Fruit fly (Drosophila melanogaster) whole organism, embryonic: ENCODE data around the gene dpr15.

ENCODE experiments used
- Blimp-1 ChIP-seq: fragments of 200-800 bp; sonication (Bioruptor generic); optimal IDR thresholded peaks from 3 replicates; lab custom pipeline; 2018; ENCODE audit warnings: missing biosample characterization, missing genetic modification characterization, mild to moderate bottlenecking, moderate library complexity, missing genetic modification reagents
- C15 ChIP-seq: fragments of 200-800 bp; sonication (Bioruptor generic); IDR thresholded peaks from 3 replicates; pipeline ENCODE4 v1.3.6; 2022; ENCODE audit warnings: missing biosample characterization, missing genetic modification characterization
- CG10654 ChIP-seq: fragments of 200-800 bp; sonication (Bioruptor generic); optimal IDR thresholded peaks from 2 replicates; lab custom pipeline; 2016; ENCODE audit warnings: missing biosample characterization, missing genetic modification characterization
- CG11560 ChIP-seq: fragments of 200-800 bp; sonication (Bioruptor generic); IDR thresholded peaks from 3 replicates; pipeline ENCODE4 v1.3.6; 2022; ENCODE audit warnings: missing biosample characterization, missing genetic modification characterization
- CG12236 ChIP-seq: fragments of 200-800 bp; sonication (Bioruptor generic); optimal IDR thresholded peaks from 2 replicates; lab custom pipeline; 2016; ENCODE audit warnings: missing biosample characterization, missing genetic modification characterization
- CG12659 ChIP-seq: fragments of 200-800 bp; sonication (Bioruptor generic); optimal IDR thresholded peaks from 3 replicates; lab custom pipeline; 2017; ENCODE audit warnings: mild to moderate bottlenecking, missing biosample characterization, missing genetic modification reagents, missing genetic modification characterization
- CG14965 ChIP-seq: fragments of 200-800 bp; sonication (Bioruptor generic); optimal IDR thresholded peaks from 2 replicates; lab custom pipeline; 2016; ENCODE audit warnings: missing biosample characterization, missing genetic modification characterization, borderline replicate concordance
- CG15479 ChIP-seq: fragments of 200-800 bp; sonication (Bioruptor generic); optimal IDR thresholded peaks from 3 replicates; lab custom pipeline; 2019; ENCODE audit warnings: missing biosample characterization, mild to moderate bottlenecking, missing genetic modification characterization, moderate library complexity
- CG17359 ChIP-seq: fragments of 200-800 bp; sonication (Bioruptor generic); optimal IDR thresholded peaks from 3 replicates; lab custom pipeline; 2018; ENCODE audit warnings: missing biosample characterization, mild to moderate bottlenecking, missing genetic modification characterization, moderate library complexity
- CG17912 ChIP-seq: fragments of 200-800 bp; sonication (Bioruptor generic); optimal IDR thresholded peaks from 2 replicates; lab custom pipeline; 2018; ENCODE audit warnings: missing biosample characterization, mild to moderate bottlenecking, missing genetic modification characterization
- CG18011 ChIP-seq: fragments of 200-800 bp; sonication (Bioruptor generic); optimal IDR thresholded peaks from 2 replicates; lab custom pipeline; 2017; ENCODE audit warnings: missing biosample characterization, missing genetic modification characterization, mild to moderate bottlenecking, moderate library complexity, missing genotype
- CG18619 ChIP-seq: fragments of 200-800 bp; sonication (Bioruptor generic); optimal IDR thresholded peaks from 3 replicates; lab custom pipeline; 2017; ENCODE audit warnings: missing biosample characterization, mild to moderate bottlenecking, missing genetic modification characterization
- CG2129 ChIP-seq: fragments of 200-800 bp; sonication (Bioruptor generic); IDR thresholded peaks from 2 replicates; pipeline ENCODE4 v1.3.6; 2022; ENCODE audit warnings: missing biosample characterization, missing genetic modification characterization; ENCODE audit not compliant: partially characterized antibody
- CG31224 ChIP-seq: fragments of 200-800 bp; sonication (Bioruptor generic); IDR thresholded peaks from 2 replicates; pipeline ENCODE4 v1.3.6; 2022; ENCODE audit warnings: missing biosample characterization, missing genetic modification characterization
- CG31365 ChIP-seq: fragments of 200-800 bp; sonication (Bioruptor generic); optimal IDR thresholded peaks from 2 replicates; lab custom pipeline; 2018; ENCODE audit warnings: missing biosample characterization, mild to moderate bottlenecking, missing genetic modification characterization
- CG3847 ChIP-seq: fragments of 200-800 bp; sonication (Bioruptor generic); IDR thresholded peaks from 2 replicates; pipeline ENCODE4 v1.3.6; 2022; ENCODE audit warnings: missing biosample characterization, missing genetic modification characterization
- CG42726 ChIP-seq: fragments of 200-800 bp; sonication (Bioruptor generic); IDR thresholded peaks from 2 replicates; pipeline ENCODE4 v1.3.6; 2022; ENCODE audit warnings: missing biosample characterization, missing genetic modification characterization; ENCODE audit not compliant: partially characterized antibody
- CG6791 ChIP-seq: fragments of 200-800 bp; sonication (Bioruptor generic); IDR thresholded peaks from 3 replicates; pipeline ENCODE4 v1.3.6; 2022; ENCODE audit warnings: missing biosample characterization, missing genetic modification characterization; ENCODE audit not compliant: partially characterized antibody
- CG9215 ChIP-seq: fragments of 200-800 bp; sonication (Bioruptor generic); IDR thresholded peaks from 2 replicates; pipeline ENCODE4 v1.3.6; 2022; ENCODE audit warnings: missing biosample characterization, missing genetic modification characterization
- Chrac-16 ChIP-seq: fragments of 200-800 bp; sonication (Bioruptor generic); optimal IDR thresholded peaks from 3 replicates; lab custom pipeline; 2016; ENCODE audit warnings: missing biosample characterization, missing genetic modification characterization
- Dip3 ChIP-seq: fragments of 200-800 bp; sonication (Bioruptor generic); optimal IDR thresholded peaks from 3 replicates; lab custom pipeline; 2016; ENCODE audit warnings: missing biosample characterization, missing genetic modification characterization
- H2.0 ChIP-seq: fragments of 200-800 bp; sonication (Bioruptor generic); IDR thresholded peaks from 2 replicates; pipeline ENCODE4 v1.3.6; 2022; ENCODE audit warnings: missing biosample characterization, missing genetic modification characterization
- NC2β ChIP-seq: fragments of 200-800 bp; sonication (Bioruptor generic); optimal IDR thresholded peaks from 2 replicates; lab custom pipeline; 2016; ENCODE audit warnings: missing biosample characterization, missing genetic modification characterization
- NfI ChIP-seq: fragments of 200-800 bp; sonication (Bioruptor generic); optimal IDR thresholded peaks from 3 replicates; lab custom pipeline; 2018; ENCODE audit warnings: missing biosample characterization, mild to moderate bottlenecking, missing genetic modification characterization, moderate library complexity
- Sry-δ ChIP-seq: fragments of 200-800 bp; sonication (Bioruptor generic); optimal IDR thresholded peaks from 2 replicates; lab custom pipeline; 2016; ENCODE audit warnings: missing biosample characterization, missing genetic modification characterization
- Ssrp ChIP-seq: fragments of 200-800 bp; sonication (Bioruptor generic); optimal IDR thresholded peaks from 2 replicates; lab custom pipeline; 2018; ENCODE audit warnings: missing biosample characterization, mild to moderate bottlenecking, missing genetic modification characterization, moderate library complexity
- btn ChIP-seq: fragments of 200-800 bp; sonication (Bioruptor generic); optimal IDR thresholded peaks from 2 replicates; lab custom pipeline; 2016; ENCODE audit warnings: missing biosample characterization, missing genetic modification characterization
- cad ChIP-seq: fragments of >200 bp; optimal IDR thresholded peaks from 2 replicates; lab custom pipeline; 2017; ENCODE audit warnings: missing biosample characterization, missing genetic modification characterization
- dan ChIP-seq: fragments of 200-800 bp; sonication (Bioruptor generic); IDR thresholded peaks from 2 replicates; pipeline ENCODE4 v1.3.6; 2022; ENCODE audit warnings: missing biosample characterization, missing genetic modification characterization
- disco-r ChIP-seq: fragments of 200-800 bp; sonication (Bioruptor generic); optimal IDR thresholded peaks from 2 replicates; lab custom pipeline; 2016; ENCODE audit warnings: missing biosample characterization, missing genetic modification characterization
- dmrt11E ChIP-seq: fragments of 200-800 bp; sonication (Bioruptor generic); optimal IDR thresholded peaks from 3 replicates; lab custom pipeline; 2018; ENCODE audit warnings: missing biosample characterization, mild to moderate bottlenecking, missing genetic modification characterization, moderate library complexity
- dmrt99B ChIP-seq: fragments of 200-800 bp; sonication (Bioruptor generic); optimal IDR thresholded peaks from 2 replicates; lab custom pipeline; 2018; ENCODE audit warnings: missing biosample characterization, mild to moderate bottlenecking, missing genetic modification characterization, moderate library complexity
- ewg ChIP-seq: fragments of 200-800 bp; sonication (Bioruptor generic); optimal IDR thresholded peaks from 3 replicates; lab custom pipeline; 2017; ENCODE audit warnings: mild to moderate bottlenecking, missing biosample characterization, missing genetic modification reagents, missing genetic modification characterization
- fd96Cb ChIP-seq: fragments of 200-800 bp; sonication (Bioruptor generic); optimal IDR thresholded peaks from 2 replicates; lab custom pipeline; 2018; ENCODE audit warnings: missing biosample characterization, mild to moderate bottlenecking, missing genetic modification characterization, moderate library complexity
- gce ChIP-seq: fragments of 200-800 bp; sonication (Bioruptor generic); IDR thresholded peaks from 3 replicates; pipeline ENCODE4 v1.3.6; 2022; ENCODE audit warnings: missing biosample characterization, missing genetic modification characterization
- gsb ChIP-seq: fragments of 200-800 bp; sonication (Bioruptor generic); IDR thresholded peaks from 2 replicates; pipeline ENCODE4 v1.3.6; 2022; ENCODE audit warnings: missing biosample characterization, missing genetic modification characterization
- her ChIP-seq: fragments of 200-800 bp; sonication (Bioruptor generic); optimal IDR thresholded peaks from 2 replicates; lab custom pipeline; 2016; ENCODE audit warnings: missing biosample characterization, missing genetic modification characterization
- jumu ChIP-seq: fragments of 200-800 bp; sonication (Bioruptor generic); optimal IDR thresholded peaks from 3 replicates; lab custom pipeline; 2016; ENCODE audit warnings: missing biosample characterization, missing genetic modification characterization
- kah ChIP-seq: fragments of 200-800 bp; sonication (Bioruptor generic); optimal IDR thresholded peaks from 2 replicates; lab custom pipeline; 2018; ENCODE audit warnings: missing biosample characterization, mild to moderate bottlenecking, missing genetic modification characterization
- lov ChIP-seq, 2 experiments: fragments of 200-800 bp in 1 of 2; fragments of >200 bp in 1 of 2; sonication (Bioruptor generic) in 1 of 2; IDR thresholded peaks in 1 of 2; optimal IDR thresholded peaks in 1 of 2; 2 replicates in 1 of 2; 3 replicates in 1 of 2; pipeline versions ENCODE4 v1.3.6 to Lab custom; 2017 to 2022; ENCODE audit warnings: missing biosample characterization in 1 of 2, missing genetic modification characterization in 1 of 2
- org-1 ChIP-seq: fragments of 200-800 bp; sonication (Bioruptor generic); optimal IDR thresholded peaks from 2 replicates; lab custom pipeline; 2017; ENCODE audit warnings: missing biosample characterization, missing genetic modification characterization
- ranshi ChIP-seq: fragments of 200-800 bp; sonication (Bioruptor generic); IDR thresholded peaks from 2 replicates; pipeline ENCODE4 v1.3.6; 2022; ENCODE audit warnings: missing biosample characterization, missing genetic modification characterization
- rib ChIP-seq: fragments of 200-800 bp; sonication (Bioruptor generic); IDR thresholded peaks from 2 replicates; pipeline ENCODE4 v1.3.6; 2022; ENCODE audit warnings: missing biosample characterization, missing genetic modification characterization
- sens-2 ChIP-seq: fragments of 200-800 bp; sonication (Bioruptor generic); IDR thresholded peaks from 2 replicates; pipeline ENCODE4 v1.3.6; 2022; ENCODE audit warnings: missing biosample characterization, missing genetic modification characterization
- shn ChIP-seq: fragments of 200-800 bp; sonication (Bioruptor generic); optimal IDR thresholded peaks from 3 replicates; lab custom pipeline; 2016; ENCODE audit warnings: missing biosample characterization, missing genetic modification characterization
- tll ChIP-seq, 2 experiments: fragments of 200-800 bp in 1 of 2; fragments of >200 bp in 1 of 2; sonication (Bioruptor generic) in 1 of 2; optimal IDR thresholded peaks; 2 replicates each; lab custom pipeline; 2017 to 2019; ENCODE audit warnings: missing biosample characterization in 2 of 2, missing genetic modification characterization in 2 of 2, mild to moderate bottlenecking in 1 of 2, moderate library complexity in 1 of 2
- toy ChIP-seq: fragments of 200-800 bp; sonication (Bioruptor generic); IDR thresholded peaks from 2 replicates; pipeline ENCODE4 v1.3.6; 2022; ENCODE audit warnings: missing biosample characterization, missing genetic modification characterization
- trem ChIP-seq: fragments of 200-800 bp; optimal IDR thresholded peaks from 3 replicates; lab custom pipeline; 2019; ENCODE audit warnings: missing biosample characterization, mild to moderate bottlenecking, missing genetic modification characterization, moderate library complexity
- zf30C ChIP-seq: fragments of 200-800 bp; sonication (Bioruptor generic); optimal IDR thresholded peaks from 3 replicates; lab custom pipeline; 2018; ENCODE audit warnings: missing biosample characterization, mild to moderate bottlenecking, missing genetic modification characterization

Gene dpr15

DNA sequence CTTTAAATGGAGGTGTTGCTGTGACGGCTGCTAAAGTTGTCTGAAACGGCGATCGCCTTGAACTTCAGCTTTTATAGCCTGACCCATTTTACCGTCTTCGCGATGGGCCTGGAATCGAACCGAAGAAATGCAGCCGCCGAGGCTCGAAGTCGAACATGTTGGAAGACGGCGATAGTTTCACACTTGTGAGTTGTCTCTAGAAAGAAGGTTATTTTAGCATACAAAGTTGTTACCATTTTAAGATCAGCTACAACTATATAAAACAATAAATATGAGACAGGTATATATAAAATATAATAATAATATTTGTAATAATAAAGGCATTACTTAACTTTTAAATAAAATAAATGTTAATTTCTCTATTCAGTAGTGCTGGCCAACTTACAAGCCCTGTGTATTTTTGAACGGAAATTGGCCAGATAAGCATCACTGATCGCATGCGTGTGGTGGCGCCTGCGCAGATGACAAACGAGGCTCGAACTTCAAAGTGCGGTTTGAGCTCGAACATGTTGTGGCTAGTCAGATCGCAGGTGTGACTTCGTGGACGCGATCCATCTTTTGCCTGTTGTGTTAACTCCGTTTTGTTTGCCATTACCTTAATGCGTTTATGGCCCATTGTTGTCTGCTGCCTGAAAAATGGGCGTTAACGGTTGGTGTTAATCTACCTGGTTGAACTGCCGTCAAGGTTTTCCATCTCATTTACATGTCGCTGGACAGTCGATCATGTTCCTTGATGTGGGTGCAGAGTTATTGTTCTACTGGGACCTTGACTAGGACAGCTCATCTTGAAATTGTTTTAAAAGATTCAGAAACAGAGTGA lies 30.0 kb downstream of the dpr15 start, which contains the start of gene CG4702 (continued):
- TF ChIP-seq fd96Cb (tag; lab: Kevin White, UChicago) (no peak), her (no peak), Chrac-16 (no peak), zf30C (GFP tag; lab: Kevin White, UChicago) (no peak), cad (peak; percentile 97), dmrt11E (tag; lab: Kevin White, UChicago) (no peak), ranshi (GFP tag; lab: Robert Waterston, UW) (no peak), NC2β (no peak), disco-r (GFP tag; lab: Kevin White, UChicago) (no peak), CG2129 (GFP tag; lab: Robert Waterston, UW) (no peak), CG14965 (GFP tag; lab: Kevin White, UChicago) (no peak), trem (no peak), Dip3 (GFP tag; lab: Kevin White, UChicago) (no peak), lov (optimal IDR thresholded peaks at IDR 0.05; lab: Kevin White, UChicago) (no peak), lov (GFP tag; IDR thresholded peaks at IDR 0.05; lab: Robert Waterston, UW) (no peak), CG10654 (GFP tag; lab: Kevin White, UChicago) (no peak), gsb (GFP tag; lab: Robert Waterston, UW) (no peak), CG17912 (GFP tag; lab: Kevin White, UChicago) (no peak), Sry-δ (GFP tag; lab: Kevin White, UChicago) (no peak), dmrt99B (tag; lab: Kevin White, UChicago) (no peak), Blimp-1 (GFP tag; lab: Kevin White, UChicago) (peak; percentile 7), CG31224 (no peak), CG11560 (tag; lab: Robert Waterston, UW) (no peak), rib (GFP tag; lab: Robert Waterston, UW) (no peak), CG17359 (no peak), C15 (GFP tag; lab: Robert Waterston, UW) (no peak), toy (GFP tag; lab: Robert Waterston, UW) (no peak), CG3847 (no peak), Ssrp (tag; lab: Kevin White, UChicago) (no peak), CG18619 (GFP tag; lab: Kevin White, UChicago) (no peak), tll (GFP tag; optimal IDR thresholded peaks at IDR 0.05; lab: Kevin White, UChicago) (peak in 1 of 2 experiments; percentile 100), H2.0 (no peak), NfI (GFP tag; lab: Kevin White, UChicago) (no peak), CG12659 (no peak), CG42726 (GFP tag; lab: Robert Waterston, UW) (no peak), CG15479 (GFP tag; lab: Kevin White, UChicago) (no peak), dan (GFP tag; lab: Robert Waterston, UW) (no peak), CG18011 (no peak), sens-2 (GFP tag; lab: Robert Waterston, UW) (no peak), shn (GFP tag; lab: Kevin White, UChicago) (no peak), ewg (GFP tag; lab: Kevin White, UChicago) (no peak), btn (GFP tag; lab: Kevin White, UChicago) (no peak), gce (no peak), CG31365 (tag; lab: Kevin White, UChicago) (no peak), CG6791 (GFP tag; lab: Robert Waterston, UW) (0 out of 3 replicates have a peak, but pooled peaks have one; percentile 10), CG9215 (GFP tag; lab: Robert Waterston, UW) (no peak), kah (GFP tag; lab: Kevin White, UChicago) (no peak), jumu (GFP tag; lab: Kevin White, UChicago) (no peak), org-1 (GFP tag; lab: Kevin White, UChicago) (no peak), CG12236 (GFP tag; lab: Kevin White, UChicago) (no peak)
